Fruit fly (Drosophila melanogaster): ENCODE data around the gene sinah.

Gene sinah

dm6 chr3L:16860879-16861278 lies 2.0 kb downstream of the sinah start:
- TF ChIP-seq Sox14 (GFP tag; optimal IDR thresholded peaks at IDR 0.05) = no peak
- no peak for TF ChIP-seq CG9139 (GFP tag; optimal IDR thresholded peaks at IDR 0.05)
- TF ChIP-seq CG7368 (GFP tag; optimal IDR thresholded peaks at IDR 0.05) = no peak
- no peak for TF ChIP-seq cyc (GFP tag; optimal IDR thresholded peaks at IDR 0.05)
- no peak for TF ChIP-seq Eip78C (GFP tag)
- TF ChIP-seq CG11762 (GFP tag; optimal IDR thresholded peaks at IDR 0.05; ENCODE audit: insufficient read depth) = no peak
- no peak for TF ChIP-seq Sox102F (GFP tag; optimal IDR thresholded peaks at IDR 0.05)
- no peak for TF ChIP-seq Sox15 (GFP tag; optimal IDR thresholded peaks at IDR 0.05)
- no peak for TF ChIP-seq CG6808 (GFP tag; optimal IDR thresholded peaks at IDR 0.05)
- TF ChIP-seq CG3032 (tag; optimal IDR thresholded peaks at IDR 0.05) = no peak
- TF ChIP-seq CG6276 (GFP tag; optimal IDR thresholded peaks at IDR 0.05) = no peak
- TF ChIP-seq fd85E (GFP tag; optimal IDR thresholded peaks at IDR 0.05) = no peak
- TF ChIP-seq Eip75B (GFP tag; optimal IDR thresholded peaks at IDR 0.05) = no peak
- no peak for TF ChIP-seq topi (GFP tag; optimal IDR thresholded peaks at IDR 0.05)
- no peak for TF ChIP-seq CG32006 (GFP tag; optimal IDR thresholded peaks at IDR 0.05)
- no peak for TF ChIP-seq CG15336 (GFP tag; IDR thresholded peaks at IDR 0.05)

- TF ChIP-seq pdm3 (GFP tag; optimal IDR thresholded peaks at IDR 0.05) = no peak
- TF ChIP-seq CG31627 (GFP tag; optimal IDR thresholded peaks at IDR 0.05) = no peak
- TF ChIP-seq CG1621 (tag; optimal IDR thresholded peaks at IDR 0.05) = no peak
- TF ChIP-seq CG34406 (GFP tag; optimal IDR thresholded peaks at IDR 0.05) = no peak
- no peak for TF ChIP-seq CG6854 (GFP tag; optimal IDR thresholded peaks at IDR 0.05)
- no peak for TF ChIP-seq CG4318 (GFP tag; optimal IDR thresholded peaks at IDR 0.05)
- no peak for TF ChIP-seq OdsH (GFP tag; optimal IDR thresholded peaks at IDR 0.05)
- TF ChIP-seq Eip75B (GFP tag; optimal IDR thresholded peaks at IDR 0.05) = no peak
- TF ChIP-seq ss (GFP tag; optimal IDR thresholded peaks at IDR 0.05) = no peak
- TF ChIP-seq cyc (GFP tag; optimal IDR thresholded peaks at IDR 0.05) = no peak
- no peak for TF ChIP-seq dac (GFP tag; optimal IDR thresholded peaks at IDR 0.05)
- TF ChIP-seq CG6792 (GFP tag; optimal IDR thresholded peaks at IDR 0.05) = no peak
- TF ChIP-seq CG3032 (tag; optimal IDR thresholded peaks at IDR 0.05) = no peak
- no peak for TF ChIP-seq topi (GFP tag; optimal IDR thresholded peaks at IDR 0.05)
- no peak for TF ChIP-seq CG6163 (GFP tag; IDR thresholded peaks at IDR 0.05)
- no peak for TF ChIP-seq CG7368 (GFP tag; optimal IDR thresholded peaks at IDR 0.05)
- TF ChIP-seq Hr4 (GFP tag; optimal IDR thresholded peaks at IDR 0.05) = no peak
- no peak for TF ChIP-seq CG8319 (GFP tag; optimal IDR thresholded peaks at IDR 0.05)
- TF ChIP-seq CG3919 (GFP tag; optimal IDR thresholded peaks at IDR 0.05) = no peak
- TF ChIP-seq Hr38 (GFP tag; optimal IDR thresholded peaks at IDR 0.05) = no peak
Measured at dm6 chr3L:16862284-16862683, 3.4 kb downstream of the sinah start, which contains the start of gene Rh4. Gene Rh4 (minus strand): TSS chr3L:16862517.

DNA sequence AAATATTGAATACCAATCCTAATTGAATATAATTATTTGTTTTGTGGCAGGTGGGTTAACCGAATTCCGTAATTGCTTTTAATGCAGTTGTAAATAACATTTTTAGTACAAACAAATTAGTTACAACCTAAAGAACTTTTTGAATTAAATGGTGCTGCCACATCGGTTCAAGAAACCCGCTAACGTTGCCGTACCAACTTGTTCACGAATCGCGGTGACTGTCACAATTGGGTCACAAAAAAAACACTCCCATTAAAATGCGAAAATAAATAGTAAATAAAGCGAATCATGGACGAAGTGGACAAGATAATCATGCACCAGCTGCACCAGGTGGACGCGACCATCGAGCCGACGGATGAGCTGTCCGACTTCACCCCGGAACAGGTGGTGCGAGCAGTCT lies 4.1 kb downstream of the sinah start, which contains the start of gene CG9951:
Gene CG9951 (plus strand): TSS at position 207 of the 400 bp plus-strand sequence.
- TF ChIP-seq Hr4 (GFP tag; optimal IDR thresholded peaks at IDR 0.05) = no peak
- peak; percentile 38 for TF ChIP-seq fkh (GFP tag; optimal IDR thresholded peaks at IDR 0.05)

dm6 chr3L:16865123-16865831 lies 6.4 kb downstream of the sinah start, which contains the start of gene Lmpt:
Gene Lmpt (plus strand): TSS chr3L:16865295.
- TF ChIP-seq CG4318 (GFP tag; optimal IDR thresholded peaks at IDR 0.05) (no peak), dac (GFP tag; optimal IDR thresholded peaks at IDR 0.05) (no peak), Eip78C (GFP tag) (no peak), CG7368 (GFP tag; optimal IDR thresholded peaks at IDR 0.05) (no peak), Smox (GFP tag; optimal IDR thresholded peaks at IDR 0.05) (no peak), Blimp-1 (GFP tag; optimal IDR thresholded peaks at IDR 0.05) (peak; percentile 12), achi (GFP tag; optimal IDR thresholded peaks at IDR 0.05) (no peak), Gug (GFP tag; IDR thresholded peaks at IDR 0.05) (no peak), Hr4 (GFP tag; optimal IDR thresholded peaks at IDR 0.05) (no peak), OdsH (GFP tag; optimal IDR thresholded peaks at IDR 0.05) (no peak), CG8119 (GFP tag; IDR thresholded peaks at IDR 0.05) (no peak), CG16779 (tag; optimal IDR thresholded peaks at IDR 0.05) (no peak), topi (GFP tag; optimal IDR thresholded peaks at IDR 0.05) (no peak), CG8632 (GFP tag; optimal IDR thresholded peaks at IDR 0.05) (no peak), CG1621 (tag; optimal IDR thresholded peaks at IDR 0.05) (no peak), CG10631 (GFP tag; optimal IDR thresholded peaks at IDR 0.05) (no peak), CG11762 (GFP tag; optimal IDR thresholded peaks at IDR 0.05; ENCODE audit: insufficient read depth) (no peak), dsx (GFP tag; optimal IDR thresholded peaks at IDR 0.05; ENCODE audit: poor library complexity, severe bottlenecking) (peak; percentile 37), CG3032 (tag; optimal IDR thresholded peaks at IDR 0.05) (no peak), salr (GFP tag; optimal IDR thresholded peaks at IDR 0.05) (no peak), CG32006 (GFP tag; optimal IDR thresholded peaks at IDR 0.05) (no peak), Hr38 (GFP tag; optimal IDR thresholded peaks at IDR 0.05) (no peak), ss (GFP tag; optimal IDR thresholded peaks at IDR 0.05) (peak in 1 of 2 experiments; percentile 88), CG8319 (GFP tag; optimal IDR thresholded peaks at IDR 0.05) (no peak), CG9139 (GFP tag; optimal IDR thresholded peaks at IDR 0.05) (no peak), Ets21C (GFP tag; optimal IDR thresholded peaks at IDR 0.05) (no peak), Sox14 (GFP tag; optimal IDR thresholded peaks at IDR 0.05) (no peak)
